Fruit fly (Drosophila melanogaster) whole organism, embryonic: ENCODE measurements around the gene CG31793.

Experiments used
- Atf6 ChIP-seq: fragments of 200-800 bp; sonication (Bioruptor generic); IDR thresholded peaks from 2 replicates; pipeline ENCODE4 v1.3.6; 2022; ENCODE audit warnings: missing biosample characterization, missing genetic modification characterization
- CG11093 ChIP-seq: fragments of 200-800 bp; sonication (Bioruptor generic); IDR thresholded peaks from 3 replicates; pipeline ENCODE4 v1.3.6; 2022; ENCODE audit warnings: missing biosample characterization, missing genetic modification characterization
- CG14860 ChIP-seq: fragments of 200-800 bp; sonication (Bioruptor generic); IDR thresholded peaks from 3 replicates; pipeline ENCODE4 v1.3.6; 2022; ENCODE audit warnings: missing biosample characterization, missing genetic modification characterization; ENCODE audit not compliant: partially characterized antibody
- CG15269 ChIP-seq: fragments of 200-800 bp; sonication (Bioruptor generic); optimal IDR thresholded peaks from 2 replicates; lab custom pipeline; 2018; ENCODE audit warnings: missing biosample characterization, mild to moderate bottlenecking, missing genetic modification characterization, moderate library complexity
- CG15514 ChIP-seq: fragments of 200-800 bp; sonication (Bioruptor generic); optimal IDR thresholded peaks from 3 replicates; lab custom pipeline; 2017; ENCODE audit warnings: missing biosample characterization, missing genetic modification characterization, mild to moderate bottlenecking, moderate library complexity, missing genetic modification reagents
- CG17186 ChIP-seq: fragments of 200-800 bp; sonication (Bioruptor generic); optimal IDR thresholded peaks from 3 replicates; lab custom pipeline; 2017; ENCODE audit warnings: missing biosample characterization, missing genetic modification reagents, missing genetic modification characterization
- CG18262 ChIP-seq: fragments of 200-800 bp; optimal IDR thresholded peaks from 3 replicates; lab custom pipeline; 2019; ENCODE audit warnings: missing biosample characterization, mild to moderate bottlenecking, missing genetic modification characterization, moderate library complexity
- CG18476 ChIP-seq: fragments of 200-800 bp; sonication (Bioruptor generic); optimal IDR thresholded peaks from 2 replicates; lab custom pipeline; 2016; ENCODE audit warnings: missing biosample characterization, mild to moderate bottlenecking, missing genetic modification characterization
- CG2202 ChIP-seq: fragments of 200-800 bp; sonication (Bioruptor generic); optimal IDR thresholded peaks from 2 replicates; lab custom pipeline; 2018; ENCODE audit warnings: missing biosample characterization, mild to moderate bottlenecking, missing genetic modification characterization
- CG31224 ChIP-seq: fragments of 200-800 bp; sonication (Bioruptor generic); IDR thresholded peaks from 2 replicates; pipeline ENCODE4 v1.3.6; 2022; ENCODE audit warnings: missing biosample characterization, missing genetic modification characterization
- CG3163 ChIP-seq: fragments of 200-800 bp; sonication (Bioruptor generic); optimal IDR thresholded peaks from 3 replicates; lab custom pipeline; 2016; ENCODE audit warnings: missing biosample characterization, missing genetic modification characterization
- CG3281 ChIP-seq: fragments of 200-800 bp; sonication (Bioruptor generic); optimal IDR thresholded peaks from 3 replicates; lab custom pipeline; 2017; ENCODE audit warnings: missing biosample characterization, mild to moderate bottlenecking, missing genetic modification characterization
- CG3407 ChIP-seq: fragments of 200-800 bp; sonication (Bioruptor generic); optimal IDR thresholded peaks from 2 replicates; lab custom pipeline; 2018; ENCODE audit warnings: missing biosample characterization, mild to moderate bottlenecking, missing genetic modification characterization
- CG6175 ChIP-seq: fragments of 200-800 bp; sonication (Bioruptor generic); IDR thresholded peaks from 3 replicates; pipeline ENCODE4 v1.3.6; 2022; ENCODE audit warnings: missing biosample characterization, missing genetic modification characterization
- CG8924 ChIP-seq: fragments of 200-800 bp; optimal IDR thresholded peaks from 3 replicates; lab custom pipeline; 2019; ENCODE audit warnings: missing biosample characterization, mild to moderate bottlenecking, missing genetic modification characterization, moderate library complexity
- Dad ChIP-seq: fragments of 200-800 bp; sonication (Bioruptor generic); optimal IDR thresholded peaks from 3 replicates; lab custom pipeline; 2016; ENCODE audit warnings: missing biosample characterization, missing genetic modification characterization
- Dfd ChIP-seq, 2 experiments: fragments of >200 bp; optimal IDR thresholded peaks; 2 replicates each; lab custom pipeline; 2017; ENCODE audit warnings: missing biosample characterization in 2 of 2, missing genetic modification characterization in 2 of 2
- Dip3 ChIP-seq: fragments of 200-800 bp; sonication (Bioruptor generic); optimal IDR thresholded peaks from 3 replicates; lab custom pipeline; 2016; ENCODE audit warnings: missing biosample characterization, missing genetic modification characterization
- Doc3 ChIP-seq: fragments of 200-800 bp; sonication (Bioruptor generic); IDR thresholded peaks from 3 replicates; pipeline ENCODE4 v1.3.6; 2022; ENCODE audit warnings: missing biosample characterization, missing genetic modification characterization; ENCODE audit not compliant: partially characterized antibody
- HmgD ChIP-seq: fragments of 200-800 bp; sonication (Bioruptor generic); optimal IDR thresholded peaks from 3 replicates; lab custom pipeline; 2016; ENCODE audit warnings: missing biosample characterization, missing genetic modification characterization
- Jarid2 ChIP-seq: fragments of 200-800 bp; sonication (Bioruptor generic); optimal IDR thresholded peaks from 3 replicates; lab custom pipeline; 2017; ENCODE audit warnings: mild to moderate bottlenecking, missing biosample characterization, missing genetic modification reagents, missing genetic modification characterization
- Kr ChIP-seq: fragments of 200-800 bp; sonication (Bioruptor generic); optimal IDR thresholded peaks from 2 replicates; lab custom pipeline; 2017; ENCODE audit warnings: missing biosample characterization, mild to moderate bottlenecking, missing genetic modification characterization
- Lim3 ChIP-seq: fragments of 200-800 bp; sonication (Bioruptor generic); IDR thresholded peaks from 2 replicates; pipeline ENCODE4 v1.3.6; 2022; ENCODE audit warnings: missing biosample characterization, missing genetic modification characterization
- MESR4 ChIP-seq: fragments of 200-800 bp; sonication (Bioruptor generic); optimal IDR thresholded peaks from 2 replicates; lab custom pipeline; 2018; ENCODE audit warnings: missing biosample characterization, mild to moderate bottlenecking, missing genetic modification characterization, moderate library complexity
- Nf-YA ChIP-seq: fragments of 200-800 bp; sonication (Bioruptor generic); IDR thresholded peaks from 2 replicates; pipeline ENCODE4 v1.3.6; 2022; ENCODE audit warnings: missing biosample characterization, missing genetic modification characterization
- Scr ChIP-seq: fragments of 200-800 bp; sonication (Bioruptor generic); IDR thresholded peaks from 2 replicates; pipeline ENCODE4 v1.3.6; 2022; ENCODE audit warnings: missing biosample characterization, missing genetic modification characterization; ENCODE audit not compliant: partially characterized antibody
- Vsx1 ChIP-seq: fragments of 200-800 bp; sonication (Bioruptor generic); optimal IDR thresholded peaks from 2 replicates; lab custom pipeline; 2017; ENCODE audit warnings: missing biosample characterization, mild to moderate bottlenecking, missing genetic modification characterization, missing genetic modification reagents
- ac ChIP-seq: fragments of 200-800 bp; sonication (Bioruptor generic); optimal IDR thresholded peaks from 3 replicates; lab custom pipeline; 2017; ENCODE audit warnings: missing biosample characterization, mild to moderate bottlenecking, missing genetic modification characterization
- az2 ChIP-seq: fragments of 200-800 bp; sonication (Bioruptor generic); optimal IDR thresholded peaks from 3 replicates; lab custom pipeline; 2016; ENCODE audit warnings: missing biosample characterization, missing genetic modification characterization
- bab2 ChIP-seq: fragments of 200-800 bp; sonication (Bioruptor generic); optimal IDR thresholded peaks from 2 replicates; lab custom pipeline; 2016; ENCODE audit warnings: missing biosample characterization, missing genetic modification characterization
- bsh ChIP-seq, 2 experiments: fragments of 200-800 bp; sonication (Bioruptor generic); optimal IDR thresholded peaks; 2 replicates each; lab custom pipeline; 2017 to 2018; ENCODE audit warnings: mild to moderate bottlenecking in 2 of 2, missing biosample characterization in 2 of 2, missing genetic modification characterization in 2 of 2, moderate library complexity in 1 of 2
- ci ChIP-seq: fragments of 200-800 bp; sonication (Bioruptor generic); IDR thresholded peaks from 3 replicates; pipeline ENCODE4 v1.3.6; 2022; ENCODE audit warnings: missing biosample characterization, missing genetic modification characterization
- corto ChIP-seq: fragments of 200-800 bp; sonication (Bioruptor generic); optimal IDR thresholded peaks from 2 replicates; lab custom pipeline; 2016; ENCODE audit warnings: missing biosample characterization, mild to moderate bottlenecking, missing genetic modification characterization, moderate library complexity
- cwo ChIP-seq: fragments of 200-800 bp; sonication (Bioruptor generic); optimal IDR thresholded peaks from 3 replicates; lab custom pipeline; 2017; ENCODE audit warnings: missing biosample characterization, missing genetic modification characterization, mild to moderate bottlenecking, moderate library complexity, missing genetic modification reagents
- dan ChIP-seq: fragments of 200-800 bp; sonication (Bioruptor generic); IDR thresholded peaks from 2 replicates; pipeline ENCODE4 v1.3.6; 2022; ENCODE audit warnings: missing biosample characterization, missing genetic modification characterization
- fd102C ChIP-seq: fragments of 200-800 bp; sonication (Bioruptor generic); optimal IDR thresholded peaks from 2 replicates; lab custom pipeline; 2018; ENCODE audit warnings: missing biosample characterization, mild to moderate bottlenecking, missing genetic modification characterization, moderate library complexity
- insv ChIP-seq, 2 experiments: fragments of 200-800 bp; sonication (Bioruptor generic); optimal IDR thresholded peaks; 3 replicates each; lab custom pipeline; 2016 to 2018; ENCODE audit warnings: missing biosample characterization in 2 of 2, missing genetic modification characterization in 2 of 2
- lbe ChIP-seq: fragments of 200-800 bp; sonication (Bioruptor generic); optimal IDR thresholded peaks from 2 replicates; lab custom pipeline; 2016; ENCODE audit warnings: missing biosample characterization, mild to moderate bottlenecking, missing genetic modification characterization
- mam ChIP-seq: fragments of 200-800 bp; sonication (Bioruptor generic); optimal IDR thresholded peaks from 3 replicates; lab custom pipeline; 2016; ENCODE audit warnings: missing biosample characterization, missing genetic modification characterization
- nmo ChIP-seq: fragments of 200-800 bp; sonication (Bioruptor generic); optimal IDR thresholded peaks from 2 replicates; lab custom pipeline; 2018; ENCODE audit warnings: missing biosample characterization, mild to moderate bottlenecking, missing genetic modification characterization, moderate library complexity
- onecut ChIP-seq: fragments of 200-800 bp; sonication (Bioruptor generic); IDR thresholded peaks from 2 replicates; pipeline ENCODE4 v1.3.6; 2022; ENCODE audit warnings: missing biosample characterization, missing genetic modification characterization
- pfk ChIP-seq: fragments of 200-800 bp; sonication (Bioruptor generic); optimal IDR thresholded peaks from 2 replicates; lab custom pipeline; 2018; ENCODE audit warnings: missing biosample characterization, mild to moderate bottlenecking, missing genetic modification characterization, moderate library complexity
- pum ChIP-seq: fragments of 200-800 bp; sonication (Bioruptor generic); optimal IDR thresholded peaks from 2 replicates; lab custom pipeline; 2016; ENCODE audit warnings: missing biosample characterization, missing genetic modification characterization
- schlank ChIP-seq: fragments of 200-800 bp; sonication (Bioruptor generic); optimal IDR thresholded peaks from 2 replicates; lab custom pipeline; 2018; ENCODE audit warnings: missing biosample characterization, mild to moderate bottlenecking, missing genetic modification characterization
- sd ChIP-seq: fragments of 200-800 bp; sonication (Bioruptor generic); optimal IDR thresholded peaks from 3 replicates; lab custom pipeline; 2018; ENCODE audit warnings: missing biosample characterization, mild to moderate bottlenecking, missing genetic modification characterization, moderate library complexity
- slp2 ChIP-seq: fragments of 200-800 bp; sonication (Bioruptor generic); optimal IDR thresholded peaks from 2 replicates; lab custom pipeline; 2016; ENCODE audit warnings: missing biosample characterization, missing genetic modification characterization
- sr ChIP-seq: fragments of 200-800 bp; sonication (Bioruptor generic); IDR thresholded peaks from 3 replicates; pipeline ENCODE4 v1.3.6; 2022; ENCODE audit warnings: missing biosample characterization, missing genetic modification characterization
- stwl ChIP-seq: fragments of 200-800 bp; sonication (Bioruptor generic); optimal IDR thresholded peaks from 3 replicates; lab custom pipeline; 2018; ENCODE audit warnings: missing biosample characterization, mild to moderate bottlenecking, missing genetic modification characterization, moderate library complexity
- zfh2 ChIP-seq: fragments of 200-800 bp; sonication (Bioruptor generic); optimal IDR thresholded peaks from 2 replicates; lab custom pipeline; 2016; ENCODE audit warnings: missing biosample characterization, missing genetic modification characterization

CG31793 gene

dm6 chr2L:19023972-19024743, 21.0 kb downstream of the CG31793 start (continued):
- peak; percentile 17 for TF ChIP-seq pum
- TF ChIP-seq CG15514: peak; percentile 53
- TF ChIP-seq MESR4 (GFP tag; lab: Kevin White, UChicago): no peak
- peak; percentile 35 for TF ChIP-seq CG18476 (GFP tag; lab: Kevin White, UChicago)
- peak; percentile 84 for TF ChIP-seq CG8924 (tag; lab: Kevin White, UChicago)
- TF ChIP-seq Jarid2 (GFP tag; lab: Kevin White, UChicago): peak; percentile 36
- TF ChIP-seq schlank (tag; lab: Kevin White, UChicago): peak; percentile 21
- TF ChIP-seq nmo (GFP tag; lab: Kevin White, UChicago): peak; percentile 67
- peak; percentile 84 for TF ChIP-seq CG15269 (tag; lab: Kevin White, UChicago)
- peak; percentile 45 for TF ChIP-seq az2
- no peak for TF ChIP-seq fd102C (GFP tag; lab: Kevin White, UChicago)
- TF ChIP-seq CG31224 (GFP tag; lab: Robert Waterston, UW): no peak
- TF ChIP-seq Dfd (GFP tag; optimal IDR thresholded peaks at IDR 0.05; lab: Kevin White, UChicago): no peak
- TF ChIP-seq CG11093 (GFP tag; lab: Robert Waterston, UW): peak; percentile 10; the same call in 1 of the 3 replicates
- TF ChIP-seq Nf-YA (GFP tag; lab: Robert Waterston, UW): no peak
- TF ChIP-seq Dad: no peak
- peak; percentile 83 for TF ChIP-seq CG3281 (GFP tag; lab: Kevin White, UChicago)
- no peak for TF ChIP-seq Lim3
- peak; percentile 60 for TF ChIP-seq sd (tag; lab: Kevin White, UChicago)
- TF ChIP-seq bab2: peak; percentile 5
- TF ChIP-seq HmgD (GFP tag; lab: Kevin White, UChicago): no peak
- peak; percentile 70 for TF ChIP-seq Atf6
- TF ChIP-seq lbe: no peak
- TF ChIP-seq Dip3 (GFP tag; lab: Kevin White, UChicago): no peak
- no peak for TF ChIP-seq zfh2 (GFP tag; lab: Kevin White, UChicago)
- no peak for TF ChIP-seq Doc3
- peak in 1 of 2 experiments; percentile 64 for TF ChIP-seq bsh (GFP tag; optimal IDR thresholded peaks at IDR 0.05; lab: Kevin White, UChicago)
- TF ChIP-seq slp2 (GFP tag; lab: Kevin White, UChicago): no peak
- no peak for TF ChIP-seq CG14860 (GFP tag; lab: Robert Waterston, UW)
- peak; percentile 37 for TF ChIP-seq Vsx1 (GFP tag; lab: Kevin White, UChicago)
- no peak for TF ChIP-seq stwl (tag; lab: Kevin White, UChicago)
- TF ChIP-seq pfk (GFP tag; lab: Kevin White, UChicago): no peak
- no peak for TF ChIP-seq Scr (GFP tag; lab: Robert Waterston, UW)
- peak; percentile 73 for TF ChIP-seq CG18262 (tag; lab: Kevin White, UChicago)
- peak; percentile 73 for TF ChIP-seq cwo (GFP tag; lab: Kevin White, UChicago)
- no peak for TF ChIP-seq CG6175 (GFP tag; lab: Robert Waterston, UW)
- no peak for TF ChIP-seq CG2202 (tag; lab: Kevin White, UChicago)
- no peak for TF ChIP-seq dan
- TF ChIP-seq CG17186 (GFP tag; lab: Kevin White, UChicago): no peak
- peak; percentile 55 for TF ChIP-seq onecut
- TF ChIP-seq mam (GFP tag; lab: Kevin White, UChicago): peak; percentile 51
- TF ChIP-seq ci (GFP tag; lab: Robert Waterston, UW): no peak
- no peak for TF ChIP-seq corto (GFP tag; lab: Kevin White, UChicago)
- TF ChIP-seq CG3407 (GFP tag; lab: Kevin White, UChicago): peak; percentile 15
- TF ChIP-seq Kr (GFP tag; lab: Kevin White, UChicago): no peak
- no peak for TF ChIP-seq CG3163 (GFP tag; lab: Kevin White, UChicago)
- TF ChIP-seq ac (GFP tag; lab: Kevin White, UChicago): no peak
- TF ChIP-seq insv (GFP tag; optimal IDR thresholded peaks at IDR 0.05; lab: Kevin White, UChicago): peak in 1 of 2 experiments; percentile 5
- no peak for TF ChIP-seq sr (GFP tag; lab: Robert Waterston, UW)
